Fruit fly (Drosophila melanogaster) whole organism, wandering third instar larva: Measurements from ENCODE around the gene CG44004.
A peak's percentile ranks its signal among the peaks of the same experiment; 100 is the strongest.

ENCODE experiments used
- Abd-B ChIP-seq: fragments of >200 bp; optimal IDR thresholded peaks from 2 replicates; lab custom pipeline; 2017; ENCODE audit warnings: missing biosample characterization, missing genetic modification characterization
- CG32264 ChIP-seq: fragments of 200-800 bp; sonication (Bioruptor generic); optimal IDR thresholded peaks from 2 replicates; lab custom pipeline; 2016; ENCODE audit warnings: missing biosample characterization, missing genetic modification characterization
- CG9705 ChIP-seq: fragments of 200-800 bp; sonication (Bioruptor generic); optimal IDR thresholded peaks from 2 replicates; lab custom pipeline; 2018; ENCODE audit warnings: missing biosample characterization, mild to moderate bottlenecking, missing genetic modification characterization
- CrebA ChIP-seq: fragments of 200-800 bp; sonication (Bioruptor generic); optimal IDR thresholded peaks from 2 replicates; lab custom pipeline; 2016; ENCODE audit warnings: missing biosample characterization, mild to moderate bottlenecking, missing genetic modification characterization, borderline replicate concordance
- Dfd ChIP-seq: fragments of >200 bp; optimal IDR thresholded peaks from 2 replicates; lab custom pipeline; 2017; ENCODE audit warnings: missing biosample characterization, missing genetic modification characterization
- Dif ChIP-seq: fragments of 200-275, 200-300 bp; sonication (Bioruptor generic); optimal IDR thresholded peaks from 2 replicates; lab custom pipeline; 2018; ENCODE audit warnings: missing biosample characterization, missing genetic modification characterization; ENCODE audit not compliant: partially characterized antibody
- GATAd ChIP-seq: sonication (Bioruptor generic); optimal IDR thresholded peaks from 2 replicates; lab custom pipeline; 2016; ENCODE audit warnings: missing biosample characterization, missing genetic modification characterization
- HLH106 ChIP-seq: fragments of 200-800 bp; optimal IDR thresholded peaks from 3 replicates; lab custom pipeline; 2019; ENCODE audit warnings: missing biosample characterization, mild to moderate bottlenecking, missing genetic modification characterization, moderate library complexity
- Hnf4 ChIP-seq: fragments of 200-800 bp; sonication (Bioruptor generic); optimal IDR thresholded peaks from 2 replicates; lab custom pipeline; 2016; ENCODE audit warnings: missing biosample characterization, mild to moderate bottlenecking, missing genetic modification characterization
- Hr78 ChIP-seq: fragments of >200 bp; optimal IDR thresholded peaks from 2 replicates; lab custom pipeline; 2017; ENCODE audit warnings: missing biosample characterization, missing genetic modification characterization
- Hr83 ChIP-seq: fragments of 200-300 bp; sonication (Bioruptor generic); optimal IDR thresholded peaks from 2 replicates; lab custom pipeline; 2016; ENCODE audit warnings: missing biosample characterization, mild to moderate bottlenecking, missing genetic modification characterization, moderate library complexity; ENCODE audit not compliant: poor library complexity, severe bottlenecking
- Jra ChIP-seq: sonication (Bioruptor generic); optimal IDR thresholded peaks from 2 replicates; lab custom pipeline; 2016; ENCODE audit warnings: missing biosample characterization, missing genetic modification characterization
- Mio ChIP-seq: sonication (Bioruptor generic); optimal IDR thresholded peaks from 2 replicates; lab custom pipeline; 2016; ENCODE audit warnings: missing biosample characterization, missing genetic modification characterization
- Myc ChIP-seq: fragments of >200 bp; optimal IDR thresholded peaks from 2 replicates; lab custom pipeline; 2017
- N ChIP-seq: fragments of >200 bp; optimal IDR thresholded peaks from 2 replicates; lab custom pipeline; 2018; ENCODE audit warnings: missing biosample characterization, missing external identifiers, missing genetic modification characterization
- OdsH ChIP-seq: fragments of 200-800 bp; sonication (Bioruptor generic); optimal IDR thresholded peaks from 2 replicates; lab custom pipeline; 2016; ENCODE audit warnings: missing biosample characterization, mild to moderate bottlenecking, missing genetic modification characterization
- Rel ChIP-seq, 2 experiments: fragments of 200-800 bp; sonication (Bioruptor generic) in 1 of 2; optimal IDR thresholded peaks; 2 replicates in 1 of 2; 3 replicates in 1 of 2; lab custom pipeline; 2016 to 2019; ENCODE audit warnings: mild to moderate bottlenecking in 2 of 2, missing biosample characterization in 2 of 2, missing genetic modification characterization in 2 of 2, moderate library complexity in 1 of 2
- Sp1 ChIP-seq: fragments of 200-800 bp; sonication (Bioruptor generic); optimal IDR thresholded peaks from 3 replicates; lab custom pipeline; 2019; ENCODE audit warnings: missing biosample characterization, mild to moderate bottlenecking, missing genetic modification characterization, moderate library complexity
- Vsx2 ChIP-seq: fragments of 200-300, 225-300 bp; sonication (Bioruptor generic); optimal IDR thresholded peaks from 2 replicates; lab custom pipeline; 2018; ENCODE audit warnings: missing biosample characterization, missing genetic modification characterization; ENCODE audit not compliant: partially characterized antibody
- br ChIP-seq: fragments of 200-800 bp; sonication (Bioruptor generic); optimal IDR thresholded peaks from 2 replicates; lab custom pipeline; 2016; ENCODE audit warnings: missing biosample characterization, missing genetic modification characterization
- brk ChIP-seq: fragments of 200-800 bp; sonication (Bioruptor generic); optimal IDR thresholded peaks from 2 replicates; lab custom pipeline; 2016; ENCODE audit warnings: missing biosample characterization, mild to moderate bottlenecking, missing genetic modification characterization
- dl ChIP-seq, 2 experiments: fragments of 175-275, 200-275 bp in 1 of 2; fragments of 200-275 bp in 1 of 2; sonication (Bioruptor generic); optimal IDR thresholded peaks; lab custom pipeline; 2018; ENCODE audit warnings: mild to moderate bottlenecking in 2 of 2, missing biosample characterization in 2 of 2, missing genetic modification characterization in 2 of 2, moderate library complexity in 2 of 2; ENCODE audit not compliant: partially characterized antibody in 2 of 2, insufficient read depth in 1 of 2
- dmrt93B ChIP-seq: fragments of 200-800 bp; sonication (Bioruptor generic); optimal IDR thresholded peaks from 2 replicates; lab custom pipeline; 2018; ENCODE audit warnings: missing biosample characterization, mild to moderate bottlenecking, missing genetic modification characterization
- dsf ChIP-seq: sonication (Bioruptor generic); optimal IDR thresholded peaks from 2 replicates; lab custom pipeline; 2016; ENCODE audit warnings: missing biosample characterization, missing genetic modification characterization, borderline replicate concordance
- ey ChIP-seq: fragments of 200-800 bp; sonication (Bioruptor generic); optimal IDR thresholded peaks from 2 replicates; lab custom pipeline; 2016; ENCODE audit warnings: missing biosample characterization, missing genetic modification characterization
- foxo ChIP-seq, 2 experiments: fragments of 200-800 bp; sonication (Bioruptor generic); optimal IDR thresholded peaks; 2 replicates in 1 of 2; 3 replicates in 1 of 2; lab custom pipeline; 2016 to 2017; ENCODE audit warnings: missing biosample characterization in 2 of 2, missing genetic modification characterization in 2 of 2
- fru ChIP-seq: fragments of 200-800 bp; sonication (Bioruptor generic); optimal IDR thresholded peaks from 3 replicates; lab custom pipeline; 2016; ENCODE audit warnings: missing biosample characterization, mild to moderate bottlenecking, missing genetic modification characterization
- h ChIP-seq: fragments of 200-800 bp; sonication (Bioruptor generic); optimal IDR thresholded peaks from 3 replicates; lab custom pipeline; 2016; ENCODE audit warnings: missing biosample characterization, mild to moderate bottlenecking, missing genetic modification characterization
- jim ChIP-seq: fragments of 175-275, 200-325 bp; sonication (Bioruptor generic); optimal IDR thresholded peaks from 2 replicates; lab custom pipeline; 2016; ENCODE audit warnings: missing biosample characterization, mild to moderate bottlenecking, missing genetic modification characterization
- lola ChIP-seq: fragments of >200 bp; optimal IDR thresholded peaks from 2 replicates; lab custom pipeline; 2017; ENCODE audit warnings: missing biosample characterization, missing genetic modification characterization
- pan ChIP-seq: fragments of >200 bp; optimal IDR thresholded peaks from 2 replicates; lab custom pipeline; 2017
- psq ChIP-seq: fragments of 200-800 bp; sonication (Bioruptor generic); optimal IDR thresholded peaks from 3 replicates; lab custom pipeline; 2017; ENCODE audit warnings: missing biosample characterization, mild to moderate bottlenecking, missing genetic modification characterization, moderate library complexity
- rgr ChIP-seq: fragments of 200-800 bp; sonication (Bioruptor generic); optimal IDR thresholded peaks from 3 replicates; lab custom pipeline; 2016; ENCODE audit warnings: missing biosample characterization, mild to moderate bottlenecking, missing genetic modification characterization
- sage ChIP-seq: fragments of 200-800 bp; sonication (Bioruptor generic); optimal IDR thresholded peaks from 2 replicates; lab custom pipeline; 2016; ENCODE audit warnings: missing biosample characterization, mild to moderate bottlenecking, missing genetic modification characterization
- sv ChIP-seq: fragments of 200-800 bp; sonication (Bioruptor generic); optimal IDR thresholded peaks from 3 replicates; lab custom pipeline; 2016; ENCODE audit warnings: missing biosample characterization, missing genetic modification characterization
- tai ChIP-seq: sonication (Bioruptor generic); optimal IDR thresholded peaks from 2 replicates; lab custom pipeline; 2016; ENCODE audit warnings: missing biosample characterization, missing genetic modification characterization
- usp ChIP-seq: fragments of >200 bp; optimal IDR thresholded peaks from 2 replicates; lab custom pipeline; 2017; ENCODE audit warnings: missing biosample characterization, missing genetic modification characterization
- woc ChIP-seq: sonication (Bioruptor generic); optimal IDR thresholded peaks from 2 replicates; lab custom pipeline; 2016; ENCODE audit warnings: missing biosample characterization, mild to moderate bottlenecking, missing genetic modification characterization

The CG44004 gene

DNA sequence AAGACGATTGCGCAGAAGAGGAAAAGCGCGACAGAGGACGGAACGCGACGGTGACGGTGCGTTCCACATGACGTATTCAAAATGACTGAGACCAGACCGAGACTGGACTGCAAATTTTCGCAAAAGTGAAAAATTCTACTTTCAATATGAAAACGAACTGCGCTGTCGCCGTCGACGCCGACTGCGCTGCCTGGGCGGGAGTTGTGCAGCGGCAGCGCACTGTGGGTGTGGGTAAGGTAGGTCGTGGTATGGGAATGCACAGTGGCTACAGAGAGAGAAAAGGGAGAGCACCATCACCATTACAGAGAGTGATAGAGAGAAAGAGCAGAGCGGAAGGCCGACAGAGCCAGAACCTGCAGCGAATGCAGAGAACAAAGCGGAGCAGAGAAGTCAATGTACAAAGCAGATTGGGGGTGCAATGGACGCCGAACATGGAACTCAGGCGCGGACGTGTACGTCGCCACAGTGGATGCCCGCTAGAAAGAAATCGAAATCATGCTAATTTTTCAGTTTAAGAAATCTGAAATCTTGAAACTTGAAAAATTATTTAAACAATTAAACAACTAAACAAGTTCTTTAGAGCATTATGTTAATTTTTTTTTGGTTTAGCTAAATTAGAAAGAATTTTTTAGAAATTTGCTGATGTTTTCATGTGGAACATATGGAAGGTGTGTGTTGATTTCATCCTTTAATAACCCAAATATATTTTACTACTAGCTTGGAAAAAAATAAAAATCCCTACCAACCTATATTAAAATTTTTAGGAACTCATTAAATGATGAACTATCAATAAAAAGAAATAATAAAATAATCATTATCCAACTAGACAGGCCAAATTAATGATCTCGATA is 8.8 kb downstream of the CG44004 start, which contains the start of gene Eip75B (continued):
- no peak for TF ChIP-seq Jra (GFP tag; lab: Kevin White, UChicago)
- no peak for TF ChIP-seq Dfd (GFP tag; lab: Kevin White, UChicago)
- TF ChIP-seq h = peak; percentile 46
- peak in 1 of 2 experiments; percentile 58 for TF ChIP-seq foxo (GFP tag; optimal IDR thresholded peaks at IDR 0.05; lab: Kevin White, UChicago)
- TF ChIP-seq HLH106 (tag; lab: Kevin White, UChicago) = peak; percentile 59

DNA sequence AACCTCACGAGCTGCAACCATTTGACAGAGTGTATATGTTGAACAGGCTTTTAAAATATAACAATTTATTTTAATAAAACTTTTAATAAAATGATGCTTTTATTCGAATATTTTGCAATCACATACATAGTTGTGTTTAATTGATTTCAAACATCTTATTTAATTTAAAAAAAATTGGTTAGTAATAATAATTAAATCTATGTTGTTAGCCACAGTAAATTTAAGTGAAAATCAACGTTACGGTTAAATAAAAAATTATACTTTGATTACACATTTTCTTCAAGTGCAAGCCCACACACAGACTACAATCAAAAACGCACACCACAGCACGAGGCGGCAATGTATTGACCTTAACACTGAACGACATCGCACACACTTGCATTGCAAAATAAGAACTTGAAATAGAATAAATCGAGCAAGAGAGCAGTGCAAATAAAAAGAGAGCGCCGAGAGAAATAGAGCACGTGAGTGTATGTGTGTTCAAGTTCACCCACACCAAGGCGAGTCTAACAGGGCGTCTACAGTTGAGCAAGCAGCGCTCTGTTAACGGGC is 10.6 kb downstream of the CG44004 start:
- peak; percentile 56 for TF ChIP-seq woc
- no peak for TF ChIP-seq Mio (GFP tag; lab: Kevin White, UChicago)
- no peak for TF ChIP-seq GATAd
- no peak for TF ChIP-seq Myc
- peak; percentile 52 for TF ChIP-seq tai (GFP tag; lab: Kevin White, UChicago)
- TF ChIP-seq Hnf4 (GFP tag; lab: Kevin White, UChicago) = peak; percentile 73
- no peak for TF ChIP-seq Abd-B (GFP tag; lab: Kevin White, UChicago)
- TF ChIP-seq jim (GFP tag; lab: Kevin White, UChicago) = peak; percentile 4
- TF ChIP-seq Dfd (GFP tag; lab: Kevin White, UChicago) = no peak
- TF ChIP-seq Rel (GFP tag; optimal IDR thresholded peaks at IDR 0.05; lab: Kevin White, UChicago) = peak; percentile 62
- peak; percentile 3 for TF ChIP-seq Rel (tag; optimal IDR thresholded peaks at IDR 0.05; lab: Kevin White, UChicago)
- TF ChIP-seq h = peak; percentile 65
- peak; percentile 76 for TF ChIP-seq CrebA
- peak; percentile 40 for TF ChIP-seq Hr78 (GFP tag; lab: Kevin White, UChicago)
- TF ChIP-seq Jra (GFP tag; lab: Kevin White, UChicago) = peak; percentile 33
- TF ChIP-seq Sp1 = peak; percentile 66
- TF ChIP-seq Dif (GFP tag; lab: Kevin White, UChicago) = peak; percentile 94
- TF ChIP-seq pan = no peak
- peak; percentile 87 to 90 for TF ChIP-seq dl (GFP tag; optimal IDR thresholded peaks at IDR 0.05; lab: Kevin White, UChicago; ENCODE audit: insufficient read depth in 1 of 2, partially characterized antibody in 2 of 2)
- peak in 1 of 2 experiments; percentile 71 for TF ChIP-seq foxo (GFP tag; optimal IDR thresholded peaks at IDR 0.05; lab: Kevin White, UChicago)
- peak; percentile 5 for TF ChIP-seq CG32264 (GFP tag; lab: Kevin White, UChicago)
- peak; percentile 55 for TF ChIP-seq OdsH (GFP tag; lab: Kevin White, UChicago)
- peak; percentile 35 for TF ChIP-seq ey (GFP tag; lab: Kevin White, UChicago)
- TF ChIP-seq dsf (GFP tag; lab: Kevin White, UChicago) = no peak
- no peak for TF ChIP-seq usp
- TF ChIP-seq sv (GFP tag; lab: Kevin White, UChicago) = no peak
- TF ChIP-seq dmrt93B (GFP tag; lab: Kevin White, UChicago) = peak; percentile 45
- peak; percentile 92 for TF ChIP-seq N (GFP tag; lab: Kevin White, UChicago)
- peak; percentile 70 for TF ChIP-seq HLH106 (tag; lab: Kevin White, UChicago)
- no peak for TF ChIP-seq CG9705
- peak; percentile 65 for TF ChIP-seq Hr83 (GFP tag; lab: Kevin White, UChicago)
- TF ChIP-seq br (GFP tag; lab: Kevin White, UChicago) = peak; percentile 47
- peak; percentile 33 for TF ChIP-seq brk
- TF ChIP-seq Vsx2 (GFP tag; lab: Kevin White, UChicago) = no peak
- peak; percentile 51 for TF ChIP-seq sage (GFP tag; lab: Kevin White, UChicago)
- peak; percentile 57 for TF ChIP-seq psq
- peak; percentile 48 for TF ChIP-seq fru (GFP tag; lab: Kevin White, UChicago)
- TF ChIP-seq lola (GFP tag; lab: Kevin White, UChicago) = no peak
- TF ChIP-seq rgr = peak; percentile 68
- TF ChIP-seq, all 38 proteins: peak for 26
